Worm (Caenorhabditis elegans): ENCODE data around the gene exc-12.

DNA sequence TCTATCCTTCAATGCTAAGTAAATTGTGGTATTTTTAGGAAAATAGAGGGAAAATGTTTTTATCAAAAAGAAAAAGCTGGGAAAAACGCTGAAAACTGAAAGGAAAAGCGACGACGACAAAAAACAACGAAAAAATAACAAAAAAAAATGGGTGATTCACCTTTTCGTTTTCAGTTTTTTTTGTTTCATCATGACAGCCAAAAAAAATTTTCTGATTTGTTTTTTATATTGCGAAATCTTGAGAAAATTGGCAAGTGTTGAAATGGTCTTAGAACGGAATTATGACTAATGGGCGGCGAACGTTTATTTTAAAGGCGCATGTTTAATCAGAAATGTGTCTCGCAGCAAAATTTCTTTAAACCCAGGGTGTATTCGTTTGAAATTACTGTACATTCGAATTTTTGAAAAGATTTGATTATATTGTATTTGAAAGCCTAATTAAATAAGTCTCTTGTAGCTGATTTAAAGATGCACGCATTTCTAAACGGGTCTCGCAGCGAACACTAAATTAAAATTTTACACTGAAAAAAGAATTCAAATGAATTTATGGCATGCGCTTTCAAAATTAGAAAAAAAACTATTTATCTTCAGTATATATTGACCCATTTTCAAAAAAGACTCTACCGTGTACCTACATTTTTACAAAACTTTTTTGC is 34.4 kb downstream of the exc-12 start:
- TF ChIP-seq W03F9.2 (tag; optimal IDR thresholded peaks at IDR 0.05) (no peak), him-1 (tag; optimal IDR thresholded peaks at IDR 0.05) (no peak)

Data from whole organism, L4/young adult.